Fruit fly (Drosophila melanogaster) whole organism, embryonic: ENCODE results near the gene CG17929.

Experiments used
- CG2875 ChIP-seq: fragments of 200-800 bp; sonication (Bioruptor generic); optimal IDR thresholded peaks from 2 replicates; lab custom pipeline; 2017; ENCODE audit warnings: missing biosample characterization, mild to moderate bottlenecking, missing genetic modification characterization, missing genetic modification reagents
- CG5953 ChIP-seq: fragments of 200-800 bp; sonication (Bioruptor generic); IDR thresholded peaks from 2 replicates; pipeline ENCODE4 v1.3.6; 2022; ENCODE audit warnings: missing biosample characterization, missing genetic modification characterization
- CG6813 ChIP-seq: fragments of 200-800 bp; sonication (Bioruptor generic); optimal IDR thresholded peaks from 2 replicates; lab custom pipeline; 2017; ENCODE audit warnings: missing biosample characterization, missing genetic modification characterization, mild to moderate bottlenecking, moderate library complexity, missing genetic modification reagents
- al ChIP-seq: fragments of 200-800 bp; sonication (Bioruptor generic); IDR thresholded peaks from 2 replicates; pipeline ENCODE4 v1.3.6; 2022; ENCODE audit warnings: missing biosample characterization, missing genetic modification characterization
- gsb ChIP-seq: fragments of 200-800 bp; sonication (Bioruptor generic); IDR thresholded peaks from 2 replicates; pipeline ENCODE4 v1.3.6; 2022; ENCODE audit warnings: missing biosample characterization, missing genetic modification characterization

dm6 chr3R:16281033-16281680 lies 44.1 kb upstream of the CG17929 start:
- TF ChIP-seq gsb (GFP tag; lab: Robert Waterston, UW), result no peak
- no peak for TF ChIP-seq CG5953
- no peak for TF ChIP-seq CG6813 (GFP tag; lab: Kevin White, UChicago)
- no peak for TF ChIP-seq CG2875 (GFP tag; lab: Kevin White, UChicago)
- no peak for TF ChIP-seq al (GFP tag; lab: Robert Waterston, UW)
